Worm (Caenorhabditis elegans) whole organism, L4/young adult: ENCODE data around the gene idpb-5.

Source experiments
- dao-5 ChIP-seq: sonication (generic microtip); optimal IDR thresholded peaks from 2 replicates; lab custom pipeline; 2016; ENCODE audit warnings: missing genotype, missing genetic modification characterization, moderate library complexity, missing compliant biosample characterization
- him-1 ChIP-seq: sonication (generic microtip); optimal IDR thresholded peaks from 2 replicates; lab custom pipeline; 2016; ENCODE audit warnings: missing genotype, missing genetic modification reagents, missing genetic modification characterization, missing compliant biosample characterization

ce11 chrV:11794172-11794571, 45.1 kb upstream of the idpb-5 start:
- TF ChIP-seq dao-5 (tag; lab: Kevin White, UChicago) (no peak), him-1 (tag; lab: Kevin White, UChicago) (no peak)
